Worm (Caenorhabditis elegans) whole organism, late embryonic: ENCODE data around the gene atg-18.

ENCODE experiments used
- ceh-9 ChIP-seq: sonication (generic microtip); optimal IDR thresholded peaks from 2 replicates; lab custom pipeline; 2016; ENCODE audit warnings: mild to moderate bottlenecking, missing genetic modification characterization, inconsistent platforms, missing compliant biosample characterization
- dmd-4 ChIP-seq: sonication (generic microtip); optimal IDR thresholded peaks from 2 replicates; lab custom pipeline; 2016; ENCODE audit warnings: borderline replicate concordance, missing genetic modification characterization, missing compliant biosample characterization
- fax-1 ChIP-seq: sonication (generic microtip); optimal IDR thresholded peaks from 2 replicates; lab custom pipeline; 2016; ENCODE audit warnings: missing genotype, missing genetic modification characterization, missing compliant biosample characterization
- fkh-10 ChIP-seq: fragments of 150-350 bp; optimal IDR thresholded peaks from 2 replicates; lab custom pipeline; 2014; ENCODE audit warnings: missing biosample characterization, missing genetic modification reagents, missing genetic modification characterization
- lin-11 ChIP-seq: fragments of 200-800 bp; sonication (Bioruptor generic); optimal IDR thresholded peaks from 2 replicates; lab custom pipeline; 2018; ENCODE audit warnings: mild to moderate bottlenecking, missing genetic modification characterization, missing compliant biosample characterization
- nhr-11 ChIP-seq: fragments of 150-350 bp; optimal IDR thresholded peaks from 2 replicates; lab custom pipeline; 2014; ENCODE audit warnings: missing biosample characterization, missing genetic modification characterization
- pqm-1 ChIP-seq: sonication (generic microtip); optimal IDR thresholded peaks from 2 replicates; lab custom pipeline; 2016; ENCODE audit warnings: missing genetic modification characterization, missing compliant biosample characterization

DNA sequence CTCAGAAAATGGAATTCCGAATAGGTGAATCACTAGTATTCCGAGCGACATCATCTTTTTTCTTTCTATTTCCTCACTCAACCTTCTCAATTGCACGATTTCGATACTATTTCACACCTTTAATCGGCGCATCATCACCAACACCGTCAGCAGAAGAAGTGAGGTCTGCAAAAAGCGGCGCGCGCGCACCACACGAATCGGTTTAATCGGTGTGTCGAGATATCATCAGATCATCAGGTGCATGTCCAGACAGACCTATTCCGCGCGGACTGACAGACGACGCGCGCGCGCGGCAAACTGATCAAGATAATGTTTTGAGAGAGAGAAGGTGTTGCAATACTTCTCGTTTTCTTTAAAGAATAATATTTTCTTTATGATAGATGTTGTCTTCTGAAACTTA is 29.3 kb upstream of the atg-18 start:
- TF ChIP-seq fax-1 (tag; lab: Kevin White, UChicago), result no peak
- TF ChIP-seq lin-11, result no peak
- no peak for TF ChIP-seq nhr-11
- TF ChIP-seq pqm-1 (tag; lab: Kevin White, UChicago), result no peak
- TF ChIP-seq fkh-10 (GFP tag; lab: Kevin White, UChicago), result no peak
- TF ChIP-seq dmd-4 (tag; lab: Kevin White, UChicago), result no peak
- TF ChIP-seq ceh-9 (tag; lab: Kevin White, UChicago), result no peak
